Fruit fly (Drosophila melanogaster) whole organism, pupa: ENCODE data around the gene CG34112.
A peak's percentile ranks its signal among the peaks of the same experiment; 100 is the strongest.

Source experiments
- CG10348 ChIP-seq: fragments of 200-800 bp; sonication (Bioruptor generic); IDR thresholded peaks from 2 replicates; pipeline ENCODE4 v1.3.6; 2022; ENCODE audit warnings: missing biosample characterization, missing genetic modification characterization
- CG12605 ChIP-seq: fragments of 200-800 bp; sonication (Bioruptor generic); IDR thresholded peaks from 2 replicates; pipeline ENCODE4 v1.3.6; 2022; ENCODE audit warnings: missing biosample characterization, missing genetic modification characterization
- CG14655 ChIP-seq: fragments of 200-800 bp; sonication (Bioruptor generic); optimal IDR thresholded peaks from 3 replicates; lab custom pipeline; 2017; ENCODE audit warnings: mild to moderate bottlenecking, missing biosample characterization, missing genetic modification reagents, missing genetic modification characterization
- CG34367 ChIP-seq: fragments of 200-800 bp; sonication (Bioruptor generic); optimal IDR thresholded peaks from 2 replicates; lab custom pipeline; 2018; ENCODE audit warnings: missing biosample characterization, mild to moderate bottlenecking, missing genetic modification characterization
- CG9948 ChIP-seq: fragments of 200-800 bp; sonication (Bioruptor generic); optimal IDR thresholded peaks from 2 replicates; lab custom pipeline; 2018; ENCODE audit warnings: missing biosample characterization, mild to moderate bottlenecking, missing genetic modification characterization, moderate library complexity
- EcR ChIP-seq: fragments of 200-800 bp; sonication (Bioruptor generic); optimal IDR thresholded peaks from 3 replicates; lab custom pipeline; 2019; ENCODE audit warnings: missing biosample characterization, missing genetic modification characterization, mild to moderate bottlenecking, moderate library complexity, missing genetic modification reagents
- Snoo ChIP-seq: fragments of 200-800 bp; sonication (Bioruptor generic); optimal IDR thresholded peaks from 3 replicates; lab custom pipeline; 2017; ENCODE audit warnings: missing biosample characterization, mild to moderate bottlenecking, missing genetic modification characterization, inconsistent platforms

DNA sequence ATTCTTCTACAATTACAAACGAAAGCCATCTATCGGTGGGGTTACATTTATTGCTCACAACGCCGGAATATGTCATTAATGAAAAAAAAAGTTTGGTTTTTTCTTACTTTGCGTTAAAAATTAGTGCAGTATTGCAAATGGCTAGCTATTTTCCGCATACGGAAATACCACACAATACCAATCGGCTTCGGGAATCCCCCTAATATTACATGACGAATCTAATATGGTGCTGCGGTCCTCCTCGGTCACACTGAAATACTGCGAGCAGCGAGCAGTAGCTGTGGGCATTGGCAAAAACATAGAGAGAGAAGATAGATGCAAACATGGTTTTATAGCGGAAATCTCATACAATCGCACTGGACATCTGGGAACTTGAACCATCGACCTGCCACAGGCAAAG is 6.6 kb downstream of the CG34112 start, which contains the start of gene tub:
- TF ChIP-seq CG12605 (GFP tag; lab: Robert Waterston, UW) (no peak), EcR (GFP tag; lab: Kevin White, UChicago) (peak; percentile 8), Snoo (tag; lab: Kevin White, UChicago) (peak; percentile 24), CG14655 (GFP tag; lab: Kevin White, UChicago) (no peak), CG34367 (tag; lab: Kevin White, UChicago) (peak; percentile 1), CG9948 (tag; lab: Kevin White, UChicago) (no peak), CG10348 (GFP tag; lab: Robert Waterston, UW) (no peak)
